Fruit fly (Drosophila melanogaster) whole organism, embryonic: Measurements from ENCODE around the gene Inx3.

ENCODE experiments used
- ATbp ChIP-seq: fragments of 200-800 bp; sonication (Bioruptor generic); optimal IDR thresholded peaks from 2 replicates; lab custom pipeline; 2017; ENCODE audit warnings: missing biosample characterization, mild to moderate bottlenecking, missing genetic modification characterization, missing genetic modification reagents
- Atf6 ChIP-seq: fragments of 200-800 bp; sonication (Bioruptor generic); IDR thresholded peaks from 2 replicates; pipeline ENCODE4 v1.3.6; 2022; ENCODE audit warnings: missing biosample characterization, missing genetic modification characterization
- Awh ChIP-seq: fragments of 200-800 bp; sonication (Bioruptor generic); IDR thresholded peaks from 2 replicates; pipeline ENCODE4, ENCODE4 v1.3.6; 2022; ENCODE audit warnings: missing biosample characterization, missing genetic modification characterization
- BtbVII ChIP-seq: fragments of 200-800 bp; sonication (Bioruptor generic); optimal IDR thresholded peaks from 3 replicates; lab custom pipeline; 2017; ENCODE audit warnings: missing biosample characterization, mild to moderate bottlenecking, missing genetic modification characterization
- CG10209 ChIP-seq: fragments of 200-800 bp; sonication (Bioruptor generic); optimal IDR thresholded peaks from 3 replicates; lab custom pipeline; 2017; ENCODE audit warnings: missing biosample characterization, mild to moderate bottlenecking, missing genetic modification characterization, missing genetic modification reagents
- CG10366 ChIP-seq: fragments of 200-800 bp; sonication (Bioruptor generic); IDR thresholded peaks from 2 replicates; pipeline ENCODE4 v1.3.6; 2022; ENCODE audit warnings: missing biosample characterization, missing genetic modification characterization
- CG10959 ChIP-seq: fragments of 200-800 bp; sonication (Bioruptor generic); IDR thresholded peaks from 2 replicates; pipeline ENCODE4 v1.3.6; 2022; ENCODE audit warnings: missing biosample characterization, missing genetic modification characterization
- CG11560 ChIP-seq: fragments of 200-800 bp; sonication (Bioruptor generic); IDR thresholded peaks from 3 replicates; pipeline ENCODE4 v1.3.6; 2022; ENCODE audit warnings: missing biosample characterization, missing genetic modification characterization
- CG15073 ChIP-seq: fragments of 200-800 bp; sonication (Bioruptor generic); optimal IDR thresholded peaks from 2 replicates; lab custom pipeline; 2016; ENCODE audit warnings: missing biosample characterization, missing genetic modification characterization
- CG16813 ChIP-seq: fragments of 200-800 bp; sonication (Bioruptor generic); IDR thresholded peaks from 3 replicates; pipeline ENCODE4 v1.3.6; 2022; ENCODE audit warnings: missing biosample characterization, missing genetic modification characterization; ENCODE audit not compliant: partially characterized antibody
- CG17328 ChIP-seq: fragments of 200-800 bp; sonication (Bioruptor generic); IDR thresholded peaks from 2 replicates; pipeline ENCODE4 v1.3.6; 2022; ENCODE audit warnings: missing biosample characterization, missing genetic modification characterization
- CG17361 ChIP-seq: fragments of 200-800 bp; sonication (Bioruptor generic); IDR thresholded peaks from 3 replicates; pipeline ENCODE4 v1.3.6; 2022; ENCODE audit warnings: missing biosample characterization, missing genetic modification characterization
- CG17912 ChIP-seq: fragments of 200-800 bp; sonication (Bioruptor generic); optimal IDR thresholded peaks from 2 replicates; lab custom pipeline; 2018; ENCODE audit warnings: missing biosample characterization, mild to moderate bottlenecking, missing genetic modification characterization
- CG2712 ChIP-seq: fragments of 200-800 bp; optimal IDR thresholded peaks from 3 replicates; lab custom pipeline; 2019; ENCODE audit warnings: missing biosample characterization, mild to moderate bottlenecking, missing genetic modification characterization, moderate library complexity
- CG30403 ChIP-seq: fragments of 200-800 bp; sonication (Bioruptor generic); optimal IDR thresholded peaks from 3 replicates; lab custom pipeline; 2016; ENCODE audit warnings: missing biosample characterization, missing genetic modification characterization
- CG30431 ChIP-seq: fragments of 200-800 bp; sonication (Bioruptor generic); optimal IDR thresholded peaks from 2 replicates; lab custom pipeline; 2017; ENCODE audit warnings: missing biosample characterization, missing genetic modification characterization
- CG5245 ChIP-seq: fragments of 200-800 bp; sonication (Bioruptor generic); optimal IDR thresholded peaks from 3 replicates; lab custom pipeline; 2016; ENCODE audit warnings: missing biosample characterization, missing genetic modification characterization
- CG6654 ChIP-seq: fragments of 200-800 bp; sonication (Bioruptor generic); optimal IDR thresholded peaks from 2 replicates; lab custom pipeline; 2017; ENCODE audit warnings: missing biosample characterization, mild to moderate bottlenecking, missing genetic modification characterization
- CG6689 ChIP-seq: fragments of 200-800 bp; sonication (Bioruptor generic); IDR thresholded peaks from 2 replicates; pipeline ENCODE4 v1.3.6; 2022; ENCODE audit warnings: missing biosample characterization, missing genetic modification characterization
- CG7556 ChIP-seq: fragments of 200-800 bp; sonication (Bioruptor generic); optimal IDR thresholded peaks from 2 replicates; lab custom pipeline; 2017; ENCODE audit warnings: missing biosample characterization, mild to moderate bottlenecking, missing genetic modification characterization
- CG8924 ChIP-seq: fragments of 200-800 bp; optimal IDR thresholded peaks from 3 replicates; lab custom pipeline; 2019; ENCODE audit warnings: missing biosample characterization, mild to moderate bottlenecking, missing genetic modification characterization, moderate library complexity
- CG9437 ChIP-seq: fragments of 200-800 bp; sonication (Bioruptor generic); optimal IDR thresholded peaks from 2 replicates; lab custom pipeline; 2018; ENCODE audit warnings: missing biosample characterization, mild to moderate bottlenecking, missing genetic modification characterization
- D19A ChIP-seq: fragments of 200-800 bp; optimal IDR thresholded peaks from 3 replicates; lab custom pipeline; 2019; ENCODE audit warnings: missing biosample characterization, mild to moderate bottlenecking, missing genetic modification characterization, moderate library complexity
- Dbx ChIP-seq: fragments of 200-800 bp; sonication (Bioruptor generic); IDR thresholded peaks from 3 replicates; pipeline ENCODE4 v1.3.6; 2022; ENCODE audit warnings: missing biosample characterization, missing genetic modification characterization
- E2f2 ChIP-seq: fragments of 200-800 bp; sonication (Bioruptor generic); IDR thresholded peaks from 2 replicates; pipeline ENCODE4 v1.3.6; 2022; ENCODE audit warnings: missing biosample characterization, missing genetic modification characterization
- HLH3B ChIP-seq: fragments of 200-800 bp; sonication (Bioruptor generic); IDR thresholded peaks from 2 replicates; pipeline ENCODE4 v1.3.6; 2022; ENCODE audit warnings: missing biosample characterization, missing genetic modification characterization
- Hand ChIP-seq: fragments of 200-800 bp; sonication (Bioruptor generic); optimal IDR thresholded peaks from 2 replicates; lab custom pipeline; 2017; ENCODE audit warnings: mild to moderate bottlenecking, missing biosample characterization, missing genetic modification reagents, missing genetic modification characterization
- HmgZ ChIP-seq: fragments of 200-800 bp; sonication (Bioruptor generic); optimal IDR thresholded peaks from 2 replicates; lab custom pipeline; 2018; ENCODE audit warnings: missing biosample characterization, mild to moderate bottlenecking, missing genetic modification characterization
- Hr3 ChIP-seq: fragments of 200-800 bp; sonication (Bioruptor generic); optimal IDR thresholded peaks from 3 replicates; lab custom pipeline; 2016; ENCODE audit warnings: missing biosample characterization, missing genetic modification characterization
- NfI ChIP-seq: fragments of 200-800 bp; sonication (Bioruptor generic); optimal IDR thresholded peaks from 3 replicates; lab custom pipeline; 2018; ENCODE audit warnings: missing biosample characterization, mild to moderate bottlenecking, missing genetic modification characterization, moderate library complexity
- PHDP ChIP-seq: fragments of 200-800 bp; sonication (Bioruptor generic); optimal IDR thresholded peaks from 3 replicates; lab custom pipeline; 2018; ENCODE audit warnings: missing biosample characterization, mild to moderate bottlenecking, missing genetic modification characterization, moderate library complexity
- Rfx ChIP-seq: fragments of 200-800 bp; sonication (Bioruptor generic); IDR thresholded peaks from 2 replicates; pipeline ENCODE4 v1.3.6; 2022; ENCODE audit warnings: missing biosample characterization, missing genetic modification characterization
- ab ChIP-seq: fragments of 200-800 bp; sonication (Bioruptor generic); optimal IDR thresholded peaks from 2 replicates; lab custom pipeline; 2016; ENCODE audit warnings: missing biosample characterization, missing genetic modification characterization
- ac ChIP-seq: fragments of 200-800 bp; sonication (Bioruptor generic); optimal IDR thresholded peaks from 3 replicates; lab custom pipeline; 2017; ENCODE audit warnings: missing biosample characterization, mild to moderate bottlenecking, missing genetic modification characterization
- ato ChIP-seq: fragments of 200-800 bp; sonication (Bioruptor generic); IDR thresholded peaks from 2 replicates; pipeline ENCODE4 v1.3.6; 2022; ENCODE audit warnings: missing biosample characterization, missing genetic modification characterization; ENCODE audit not compliant: partially characterized antibody
- dmrt11E ChIP-seq: fragments of 200-800 bp; sonication (Bioruptor generic); optimal IDR thresholded peaks from 3 replicates; lab custom pipeline; 2018; ENCODE audit warnings: missing biosample characterization, mild to moderate bottlenecking, missing genetic modification characterization, moderate library complexity
- dmrt99B ChIP-seq: fragments of 200-800 bp; sonication (Bioruptor generic); optimal IDR thresholded peaks from 2 replicates; lab custom pipeline; 2018; ENCODE audit warnings: missing biosample characterization, mild to moderate bottlenecking, missing genetic modification characterization, moderate library complexity
- esg ChIP-seq: fragments of 200-800 bp; sonication (Bioruptor generic); conservative IDR thresholded peaks from 2 replicates; pipeline ENCODE4 v1.3.6; 2022; ENCODE audit warnings: missing biosample characterization, missing genetic modification characterization
- gt ChIP-seq: fragments of 200-800 bp; sonication (Bioruptor generic); IDR thresholded peaks from 2 replicates; pipeline ENCODE4 v1.3.6; 2022; ENCODE audit warnings: missing biosample characterization, missing genetic modification characterization
- jumu ChIP-seq: fragments of 200-800 bp; sonication (Bioruptor generic); optimal IDR thresholded peaks from 3 replicates; lab custom pipeline; 2016; ENCODE audit warnings: missing biosample characterization, missing genetic modification characterization
- onecut ChIP-seq: fragments of 200-800 bp; sonication (Bioruptor generic); IDR thresholded peaks from 2 replicates; pipeline ENCODE4 v1.3.6; 2022; ENCODE audit warnings: missing biosample characterization, missing genetic modification characterization
- pho ChIP-seq: fragments of 200-800 bp; sonication (Bioruptor generic); optimal IDR thresholded peaks from 2 replicates; lab custom pipeline; 2016; ENCODE audit warnings: missing biosample characterization, missing genetic modification characterization
- sc ChIP-seq, 3 experiments: fragments of >200 bp in 2 of 3; fragments of 200-800 bp in 1 of 3; sonication (Bioruptor generic) in 1 of 3; optimal IDR thresholded peaks; 2 replicates in 2 of 3; 3 replicates in 1 of 3; lab custom pipeline; 2017; ENCODE audit warnings: mild to moderate bottlenecking in 1 of 3, missing biosample characterization in 1 of 3, missing genetic modification characterization in 1 of 3, missing genetic modification reagents in 1 of 3
- shn ChIP-seq: fragments of 200-800 bp; sonication (Bioruptor generic); optimal IDR thresholded peaks from 3 replicates; lab custom pipeline; 2016; ENCODE audit warnings: missing biosample characterization, missing genetic modification characterization
- sima ChIP-seq: fragments of 200-800 bp; sonication (Bioruptor generic); optimal IDR thresholded peaks from 2 replicates; lab custom pipeline; 2016; ENCODE audit warnings: missing biosample characterization, missing genetic modification characterization
- slbo ChIP-seq: fragments of 200-800 bp; sonication (Bioruptor generic); IDR thresholded peaks from 2 replicates; pipeline ENCODE4 v1.3.6; 2022; ENCODE audit warnings: missing biosample characterization, missing genetic modification characterization
- slp2 ChIP-seq: fragments of 200-800 bp; sonication (Bioruptor generic); optimal IDR thresholded peaks from 2 replicates; lab custom pipeline; 2016; ENCODE audit warnings: missing biosample characterization, missing genetic modification characterization
- usp ChIP-seq: fragments of >200 bp; optimal IDR thresholded peaks from 2 replicates; lab custom pipeline; 2017; ENCODE audit warnings: missing biosample characterization, missing genetic modification characterization
- zfh1 ChIP-seq: fragments of 200-800 bp; sonication (Bioruptor generic); IDR thresholded peaks from 3 replicates; pipeline ENCODE4 v1.3.6; 2022; ENCODE audit warnings: missing biosample characterization, missing genetic modification characterization

Gene Inx3

dm6 chr3R:28857287-28858024 lies 1.8 kb downstream of the Inx3 start (continued):
- TF ChIP-seq pho (GFP tag; lab: Kevin White, UChicago) (no peak), CG6654 (GFP tag; lab: Kevin White, UChicago) (no peak), shn (peak; percentile 2), Rfx (GFP tag; lab: Robert Waterston, UW) (peak; percentile 19; the same call in 1 of the 2 replicates), sima (GFP tag; lab: Kevin White, UChicago) (no peak), CG8924 (tag; lab: Kevin White, UChicago) (peak; percentile 42), CG5245 (GFP tag; lab: Kevin White, UChicago) (peak; percentile 34), CG10366 (GFP tag; lab: Robert Waterston, UW) (peak; percentile 38), CG10209 (GFP tag; lab: Kevin White, UChicago) (peak; percentile 42), CG10959 (0 out of 2 replicates have a peak, but pooled peaks have one; percentile 27), NfI (GFP tag; lab: Kevin White, UChicago) (peak; percentile 10), CG17912 (GFP tag; lab: Kevin White, UChicago) (no peak), jumu (GFP tag; lab: Kevin White, UChicago) (no peak), BtbVII (no peak), CG7556 (GFP tag; lab: Kevin White, UChicago) (peak; percentile 1), Awh (no peak), CG11560 (tag; lab: Robert Waterston, UW) (peak; percentile 36; the same call in 1 of the 3 replicates), ATbp (GFP tag; lab: Kevin White, UChicago) (peak; percentile 51), Dbx (GFP tag; lab: Robert Waterston, UW) (no peak), slp2 (GFP tag; lab: Kevin White, UChicago) (no peak), CG30431 (GFP tag; lab: Kevin White, UChicago) (peak; percentile 25), usp (GFP tag; lab: Kevin White, UChicago) (no peak), ac (GFP tag; lab: Kevin White, UChicago) (no peak), onecut (GFP tag; lab: Robert Waterston, UW) (0 out of 2 replicates have a peak, but pooled peaks have one; percentile 31), CG17361 (peak; percentile 45; the same call in 1 of the 3 replicates), dmrt11E (tag; lab: Kevin White, UChicago) (peak; percentile 42), zfh1 (GFP tag; lab: Robert Waterston, UW) (peak; percentile 69), CG6689 (peak; percentile 52), dmrt99B (tag; lab: Kevin White, UChicago) (peak; percentile 68), gt (GFP tag; lab: Robert Waterston, UW) (no peak), CG17328 (GFP tag; lab: Robert Waterston, UW) (peak; percentile 56), CG16813 (no peak), slbo (peak; percentile 39; the same call in 1 of the 2 replicates), E2f2 (GFP tag; lab: Robert Waterston, UW) (0 out of 2 replicates have a peak, but pooled peaks have one; percentile 21), HLH3B (GFP tag; lab: Robert Waterston, UW) (peak; percentile 56), PHDP (tag; lab: Kevin White, UChicago) (peak; percentile 42), Hr3 (peak; percentile 26), Atf6 (0 out of 2 replicates have a peak, but pooled peaks have one; percentile 21), CG30403 (GFP tag; lab: Kevin White, UChicago) (peak; percentile 42), CG2712 (tag; lab: Kevin White, UChicago) (peak; percentile 59), sc (optimal IDR thresholded peaks at IDR 0.05; lab: Kevin White, UChicago) (no peak), sc (GFP tag; optimal IDR thresholded peaks at IDR 0.05; lab: Kevin White, UChicago) (peak; percentile 2), CG9437 (GFP tag; lab: Kevin White, UChicago) (peak; percentile 7), ato (GFP tag; lab: Robert Waterston, UW) (no peak), D19A (peak; percentile 33), esg (GFP tag; lab: Robert Waterston, UW) (peak; percentile 33; the same call in 1 of the 2 replicates), HmgZ (tag; lab: Kevin White, UChicago) (no peak), ab (no peak), CG15073 (GFP tag; lab: Kevin White, UChicago) (no peak), Hand (GFP tag; lab: Kevin White, UChicago) (no peak)
